Worm (Caenorhabditis elegans) whole organism, L2 larva: Measurements from ENCODE around the gene Y43F8B.19.

Experiments
- ama-1 ChIP-seq: fragments of 150-350 bp; optimal IDR thresholded peaks from 2 replicates; lab custom pipeline; 2018; ENCODE audit warnings: inconsistent platforms
- elt-1 ChIP-seq: fragments of 150-350 bp; optimal IDR thresholded peaks from 2 replicates; lab custom pipeline; 2014; ENCODE audit warnings: missing biosample characterization, missing genetic modification characterization
- fos-1 ChIP-seq: fragments of 150-350 bp; optimal IDR thresholded peaks from 2 replicates; lab custom pipeline; 2014; ENCODE audit warnings: missing biosample characterization, missing genetic modification characterization
- gmeb-1 ChIP-seq: fragments of 150-350 bp; optimal IDR thresholded peaks from 2 replicates; lab custom pipeline; 2014; ENCODE audit warnings: missing biosample characterization, missing genetic modification characterization
- lin-11 ChIP-seq: fragments of 150-350 bp; sonication (generic microtip); optimal IDR thresholded peaks from 2 replicates; lab custom pipeline; 2014; ENCODE audit warnings: missing biosample characterization, missing genetic modification characterization, inconsistent platforms, mixed read lengths
- lin-39 ChIP-seq: fragments of 150-350 bp; optimal IDR thresholded peaks from 2 replicates; lab custom pipeline; 2014; ENCODE audit warnings: missing biosample characterization, missing genetic modification reagents, missing genetic modification characterization
- lsy-2 ChIP-seq, 2 experiments: fragments of 150-350 bp in 1 of 2; sonication (generic microtip) in 1 of 2; optimal IDR thresholded peaks; 2 replicates each; lab custom pipeline; 2014 to 2017; ENCODE audit warnings: missing biosample characterization in 2 of 2, missing genetic modification characterization in 2 of 2
- nhr-10 ChIP-seq: sonication (generic microtip); optimal IDR thresholded peaks from 2 replicates; lab custom pipeline; 2017; ENCODE audit warnings: missing biosample characterization, missing genetic modification characterization
- nhr-23 ChIP-seq: fragments of 150-350 bp; optimal IDR thresholded peaks from 2 replicates; lab custom pipeline; 2014; ENCODE audit warnings: missing biosample characterization, missing genetic modification reagents, missing genetic modification characterization
- nhr-237 ChIP-seq: fragments of 150-350 bp; optimal IDR thresholded peaks from 2 replicates; lab custom pipeline; 2014; ENCODE audit warnings: missing biosample characterization, missing genetic modification characterization
- unc-39 ChIP-seq: fragments of 150-350 bp; optimal IDR thresholded peaks from 2 replicates; lab custom pipeline; 2014; ENCODE audit warnings: missing biosample characterization, missing genetic modification characterization
- ztf-11 ChIP-seq: sonication (generic microtip); optimal IDR thresholded peaks from 2 replicates; lab custom pipeline; 2017; ENCODE audit warnings: missing biosample characterization, missing genetic modification characterization
- ztf-4 ChIP-seq: fragments of 150-350 bp; optimal IDR thresholded peaks from 2 replicates; lab custom pipeline; 2014; ENCODE audit warnings: missing biosample characterization, missing genetic modification characterization

ce11 chrV:19510352-19510751 is 1.8 kb downstream of the Y43F8B.19 start:
- no peak for TF ChIP-seq elt-1 (tag; lab: Kevin White, UChicago)
- no peak for TF ChIP-seq lsy-2 (tag; optimal IDR thresholded peaks at IDR 0.05; lab: Kevin White, UChicago)
- TF ChIP-seq unc-39 (tag; lab: Kevin White, UChicago): no peak
- no peak for TF ChIP-seq lin-39 (tag; lab: Kevin White, UChicago)
- no peak for TF ChIP-seq ama-1 (lab: Kevin White, UChicago)
- no peak for TF ChIP-seq nhr-10
- no peak for TF ChIP-seq lin-11 (tag; lab: Kevin White, UChicago)
- TF ChIP-seq gmeb-1 (tag; lab: Kevin White, UChicago): no peak
- no peak for TF ChIP-seq nhr-237 (tag; lab: Kevin White, UChicago)
- TF ChIP-seq ztf-4: no peak
- no peak for TF ChIP-seq nhr-23
- TF ChIP-seq fos-1: no peak
- TF ChIP-seq ztf-11 (tag; lab: Kevin White, UChicago): no peak
